Fruit fly (Drosophila melanogaster): ENCODE measurements around the gene Xe7.

Gene Xe7

DNA sequence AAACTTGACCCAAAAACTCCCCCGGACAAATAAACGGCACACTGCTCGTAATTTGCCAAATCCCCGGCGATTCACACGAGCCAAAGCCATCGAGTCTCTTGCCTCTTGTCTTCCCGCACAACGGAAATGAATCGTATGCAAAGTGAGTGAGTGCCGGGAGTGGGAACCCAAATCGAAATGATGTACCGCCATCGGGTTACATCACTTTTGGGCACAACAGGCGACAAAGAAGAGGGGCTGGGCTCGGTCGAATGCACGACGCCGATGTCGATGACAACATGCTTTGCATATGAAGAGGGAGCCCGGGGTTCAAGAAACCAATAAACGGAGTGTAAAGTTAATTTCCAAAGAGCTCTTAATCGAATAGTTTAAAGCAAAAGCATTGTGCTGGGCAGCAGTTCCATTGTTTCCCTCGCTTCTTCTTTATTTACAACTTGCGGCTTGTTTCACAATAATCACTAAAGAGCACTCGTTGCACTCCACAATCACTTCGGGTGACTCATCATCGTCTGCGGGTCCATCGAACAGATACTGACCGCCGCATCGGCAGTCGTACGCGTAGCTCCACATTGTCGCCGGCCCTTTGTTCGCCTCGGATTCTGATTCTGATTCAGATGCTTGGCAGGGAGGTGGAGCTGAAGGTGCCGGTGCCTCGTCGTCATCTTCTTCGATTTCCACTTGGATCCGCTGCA, 47.3 kb downstream of the Xe7 start:
- TF ChIP-seq CG33017 (tag; optimal IDR thresholded peaks at IDR 0.05) (no peak), CG7045 (GFP tag; optimal IDR thresholded peaks at IDR 0.05) (no peak), kay (GFP tag; ENCODE audit: borderline replicate concordance) (no peak), cnc (optimal IDR thresholded peaks at IDR 0.05) (no peak), bab1 (GFP tag; optimal IDR thresholded peaks at IDR 0.05) (no peak), toe (GFP tag; optimal IDR thresholded peaks at IDR 0.05) (no peak), tj (GFP tag; optimal IDR thresholded peaks at IDR 0.05) (no peak), CG12768 (GFP tag; optimal IDR thresholded peaks at IDR 0.05) (no peak), Mnt (GFP tag; optimal IDR thresholded peaks at IDR 0.05) (no peak), CG11617 (GFP tag; optimal IDR thresholded peaks at IDR 0.05) (no peak), ovo (GFP tag; optimal IDR thresholded peaks at IDR 0.05) (no peak), Hr96 (GFP tag; optimal IDR thresholded peaks at IDR 0.05) (no peak), pad (GFP tag; optimal IDR thresholded peaks at IDR 0.05) (no peak), CG14711 (tag; optimal IDR thresholded peaks at IDR 0.05) (no peak), CG7101 (tag; optimal IDR thresholded peaks at IDR 0.05) (no peak), Crg-1 (GFP tag; optimal IDR thresholded peaks at IDR 0.05) (no peak), Clk (GFP tag; optimal IDR thresholded peaks at IDR 0.05) (no peak), CG5204 (GFP tag; optimal IDR thresholded peaks at IDR 0.05) (no peak)

DNA sequence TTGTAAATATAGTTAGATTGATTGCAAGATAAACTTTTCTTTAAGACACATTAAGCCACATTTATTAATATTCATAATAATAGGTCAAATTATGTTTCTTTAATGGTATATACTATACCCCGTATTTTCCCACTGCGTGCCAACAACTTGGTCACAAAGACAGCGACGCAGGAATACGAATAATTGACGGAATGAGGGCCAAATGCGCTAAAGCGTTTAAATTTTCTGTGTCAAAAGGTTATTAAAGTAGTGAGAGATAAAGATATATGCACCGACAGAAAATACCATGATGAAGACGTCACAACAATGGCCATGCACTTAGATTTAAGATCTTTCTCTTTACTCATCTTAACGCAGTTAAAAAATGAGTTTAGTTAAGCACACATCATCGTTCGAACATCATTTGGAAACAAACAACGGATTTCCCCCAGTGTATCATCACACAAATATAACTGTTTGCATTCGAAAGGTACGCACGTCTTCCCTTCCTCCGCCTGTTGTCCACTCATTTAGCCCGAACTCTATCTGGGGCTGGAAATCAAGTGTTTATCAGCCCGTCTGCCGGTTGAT, 48.7 kb downstream of the Xe7 start:
- TF ChIP-seq CG33017 (tag; optimal IDR thresholded peaks at IDR 0.05) (no peak), cnc (optimal IDR thresholded peaks at IDR 0.05) (no peak), Mnt (GFP tag; optimal IDR thresholded peaks at IDR 0.05) (no peak), CG1620 (GFP tag; optimal IDR thresholded peaks at IDR 0.05) (no peak), bab1 (GFP tag; optimal IDR thresholded peaks at IDR 0.05) (no peak), cic (GFP tag; optimal IDR thresholded peaks at IDR 0.05) (no peak), Clk (GFP tag; optimal IDR thresholded peaks at IDR 0.05) (no peak), CG11617 (GFP tag; optimal IDR thresholded peaks at IDR 0.05) (peak; percentile 5)

DNA sequence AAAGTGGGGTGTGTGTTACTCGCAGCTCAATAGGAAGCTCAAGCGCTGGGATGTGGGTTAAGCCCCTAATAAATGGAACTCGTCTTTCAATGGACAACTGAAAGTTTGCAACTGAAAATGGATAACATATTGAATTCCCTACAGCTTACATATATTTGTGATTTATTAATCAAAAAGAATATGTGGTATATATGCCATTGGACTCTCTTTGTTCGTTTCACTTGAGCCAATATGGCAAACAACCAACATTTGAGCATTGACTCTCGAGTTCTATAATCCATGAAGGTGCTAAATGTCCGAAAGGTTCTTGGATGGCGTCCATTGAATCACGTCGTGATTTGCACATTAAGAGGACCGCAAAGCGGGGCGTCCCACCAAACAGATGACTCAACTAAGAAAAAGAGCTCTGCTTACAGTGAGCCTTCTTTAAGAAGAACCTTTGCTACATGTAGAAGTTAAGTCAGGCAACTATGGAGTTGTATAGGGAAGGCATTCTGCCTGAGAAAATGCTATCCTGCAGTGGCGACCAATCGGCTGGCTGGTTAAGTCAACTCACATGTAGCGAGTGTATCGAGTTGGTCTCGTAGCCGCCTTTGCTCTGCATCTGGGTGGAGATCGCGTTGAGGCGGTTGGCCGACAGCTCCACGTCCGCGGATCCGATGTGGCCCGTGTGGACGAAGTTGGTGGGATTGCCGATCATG, 51.1 kb downstream of the Xe7 start:
- TF ChIP-seq CG33017 (tag; optimal IDR thresholded peaks at IDR 0.05) (no peak), kay (GFP tag; ENCODE audit: borderline replicate concordance) (no peak), Clk (GFP tag; optimal IDR thresholded peaks at IDR 0.05) (no peak), CG7045 (GFP tag; optimal IDR thresholded peaks at IDR 0.05) (no peak), CG7101 (tag; optimal IDR thresholded peaks at IDR 0.05) (no peak), cnc (optimal IDR thresholded peaks at IDR 0.05) (no peak), Crg-1 (GFP tag; optimal IDR thresholded peaks at IDR 0.05) (no peak), CG14711 (tag; optimal IDR thresholded peaks at IDR 0.05) (no peak), CG12768 (GFP tag; optimal IDR thresholded peaks at IDR 0.05) (no peak), pad (GFP tag; optimal IDR thresholded peaks at IDR 0.05) (no peak), Mnt (GFP tag; optimal IDR thresholded peaks at IDR 0.05) (no peak), toe (GFP tag; optimal IDR thresholded peaks at IDR 0.05) (no peak), ovo (GFP tag; optimal IDR thresholded peaks at IDR 0.05) (no peak), tj (GFP tag; optimal IDR thresholded peaks at IDR 0.05) (no peak)

DNA sequence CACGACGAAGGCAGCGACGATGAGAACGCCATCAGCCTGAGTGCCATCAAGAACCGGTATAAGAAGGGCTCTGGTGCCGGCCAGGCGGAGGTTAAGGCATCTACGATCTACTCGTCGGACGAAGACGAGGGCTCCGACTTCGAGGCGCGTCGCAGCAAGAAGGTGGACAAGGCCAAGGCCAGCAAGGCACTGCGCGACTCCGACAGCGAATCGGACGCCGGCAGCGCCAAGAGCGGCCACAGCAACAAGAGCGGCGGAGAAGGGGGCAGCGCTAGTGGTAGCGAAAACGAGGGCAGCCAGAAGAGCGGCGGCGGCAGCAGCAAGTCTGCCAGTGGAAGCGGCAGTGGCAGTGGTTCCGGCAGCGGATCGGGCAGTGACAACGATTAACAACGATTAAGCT, 53.6 kb downstream of the Xe7 start:
- TF ChIP-seq CG7045 (GFP tag; optimal IDR thresholded peaks at IDR 0.05) (no peak), CG33017 (tag; optimal IDR thresholded peaks at IDR 0.05) (no peak), Crg-1 (GFP tag; optimal IDR thresholded peaks at IDR 0.05) (no peak), CG1620 (GFP tag; optimal IDR thresholded peaks at IDR 0.05) (no peak), CG12768 (GFP tag; optimal IDR thresholded peaks at IDR 0.05) (no peak), Hr96 (GFP tag; optimal IDR thresholded peaks at IDR 0.05) (no peak), cic (GFP tag; optimal IDR thresholded peaks at IDR 0.05) (no peak), bab1 (GFP tag; optimal IDR thresholded peaks at IDR 0.05) (no peak), Clk (GFP tag; optimal IDR thresholded peaks at IDR 0.05) (no peak), CG11617 (GFP tag; optimal IDR thresholded peaks at IDR 0.05) (no peak), CG14711 (tag; optimal IDR thresholded peaks at IDR 0.05) (no peak), ovo (GFP tag; optimal IDR thresholded peaks at IDR 0.05) (no peak), CG7101 (tag; optimal IDR thresholded peaks at IDR 0.05) (no peak), toe (GFP tag; optimal IDR thresholded peaks at IDR 0.05) (no peak), tj (GFP tag; optimal IDR thresholded peaks at IDR 0.05) (no peak), kay (GFP tag; ENCODE audit: borderline replicate concordance) (no peak)

All from whole organism, adult.